Worm (Caenorhabditis elegans): Measurements from ENCODE around the gene C36A4.10.
A peak's percentile ranks its signal among the peaks of the same experiment; 100 is the strongest.

The C36A4.10 gene

ce11 chrIII:3781827-3782226, 49.5 kb downstream of the C36A4.10 start:
- TF ChIP-seq nhr-11 (tag; optimal IDR thresholded peaks at IDR 0.05), result peak; percentile 68
- peak in 1 of 2 experiments; percentile 62 for TF ChIP-seq unc-62 (GFP tag; optimal IDR thresholded peaks at IDR 0.05 in 1 of 2)
- no peak for TF ChIP-seq unc-62 (tag; optimal IDR thresholded peaks at IDR 0.05)
- TF ChIP-seq mxl-3 (GFP tag; optimal IDR thresholded peaks at IDR 0.05), result peak; percentile 42
- TF ChIP-seq lin-15B (tag; optimal IDR thresholded peaks at IDR 0.05), result no peak
- peak; percentile 78 for TF ChIP-seq aha-1 (tag)
- TF ChIP-seq hlh-30 (tag; optimal IDR thresholded peaks at IDR 0.05; ENCODE audit: insufficient read depth), result peak; percentile 50
- no peak for TF ChIP-seq ztf-7 (tag; optimal IDR thresholded peaks at IDR 0.05)
- TF ChIP-seq nhr-28 (tag; optimal IDR thresholded peaks at IDR 0.05), result peak; percentile 21
- peak in 1 of 2 experiments; percentile 11 for TF ChIP-seq daf-16 (GFP tag; optimal IDR thresholded peaks at IDR 0.05)
- TF ChIP-seq daf-16 (tag; optimal IDR thresholded peaks at IDR 0.05), result no peak
- TF ChIP-seq snpc-1.2 (GFP tag; IDR thresholded peaks at IDR 0.05), result no peak
